Worm (Caenorhabditis elegans): ENCODE data around the gene ZK1307.8.

ZK1307.8 gene

ce11 chrII:9591071-9591470, 33.3 kb upstream of the ZK1307.8 start, which contains the start of the genes E02H1.1 and tag-124 (continued):
- TF ChIP-seq mef-2 (tag; optimal IDR thresholded peaks at IDR 0.05) (no peak), hlh-17 (GFP tag; optimal IDR thresholded peaks at IDR 0.05; ENCODE audit: borderline replicate concordance) (no peak), ceh-88 (GFP tag; IDR thresholded peaks at IDR 0.05) (peak; percentile 84), nhr-12 (tag; optimal IDR thresholded peaks at IDR 0.05) (no peak), nhr-85 (tag) (peak; percentile 97), irx-1 (tag; optimal IDR thresholded peaks at IDR 0.05) (peak; percentile 97), grh-1 (GFP tag; IDR thresholded peaks at IDR 0.05) (peak; percentile 76), nhr-71 (tag; optimal IDR thresholded peaks at IDR 0.05) (peak; percentile 93), efl-3 (GFP tag; optimal IDR thresholded peaks at IDR 0.05) (peak; percentile 70), hpl-2 (GFP tag; optimal IDR thresholded peaks at IDR 0.05) (no peak), pqm-1 (tag; optimal IDR thresholded peaks at IDR 0.05) (no peak), unc-130 (tag; optimal IDR thresholded peaks at IDR 0.05) (peak; percentile 56), aha-1 (tag; optimal IDR thresholded peaks at IDR 0.05) (no peak), nhr-77 (tag; optimal IDR thresholded peaks at IDR 0.05) (no peak), fos-1 (tag; optimal IDR thresholded peaks at IDR 0.05) (peak; percentile 61), fkh-10 (GFP tag; optimal IDR thresholded peaks at IDR 0.05) (no peak), nhr-28 (tag; optimal IDR thresholded peaks at IDR 0.05) (no peak), unc-30 (tag; optimal IDR thresholded peaks at IDR 0.05) (peak; percentile 7), ama-1 (optimal IDR thresholded peaks at IDR 0.05) (no peak), efl-1 (optimal IDR thresholded peaks at IDR 0.05) (peak; percentile 75 to 81), efl-1 (GFP tag; optimal IDR thresholded peaks at IDR 0.05 in 1 of 2) (peak; percentile 75 to 97), fkh-8 (tag; optimal IDR thresholded peaks at IDR 0.05) (peak; percentile 84), mep-1 (tag; optimal IDR thresholded peaks at IDR 0.05) (peak; percentile 78), unc-62 (GFP tag; optimal IDR thresholded peaks at IDR 0.05) (no peak), isw-1 (GFP tag; IDR thresholded peaks at IDR 0.05) (peak; percentile 77), elt-2 (tag; optimal IDR thresholded peaks at IDR 0.05) (peak; percentile 88), C16A3.4 (tag; optimal IDR thresholded peaks at IDR 0.05) (peak; percentile 23), lin-15B (tag; optimal IDR thresholded peaks at IDR 0.05) (peak; percentile 32), sox-4 (tag; optimal IDR thresholded peaks at IDR 0.05) (peak; percentile 95), blmp-1 (tag; optimal IDR thresholded peaks at IDR 0.05) (peak; percentile 50), lin-14 (GFP tag; optimal IDR thresholded peaks at IDR 0.05) (peak; percentile 86), skn-1 (tag; optimal IDR thresholded peaks at IDR 0.05) (peak; percentile 62), aly-2 (tag; optimal IDR thresholded peaks at IDR 0.05) (peak; percentile 57), ceh-8 (GFP tag; optimal IDR thresholded peaks at IDR 0.05) (peak; percentile 47), nhr-90 (tag; optimal IDR thresholded peaks at IDR 0.05; ENCODE audit: poor library complexity) (peak; percentile 94), swsn-7 (tag; optimal IDR thresholded peaks at IDR 0.05) (peak; percentile 91), lin-13 (GFP tag; optimal IDR thresholded peaks at IDR 0.05) (peak; percentile 16), nhr-20 (tag; optimal IDR thresholded peaks at IDR 0.05) (peak; percentile 94), ceh-90 (tag; optimal IDR thresholded peaks at IDR 0.05) (peak; percentile 96), dsc-1 (tag; optimal IDR thresholded peaks at IDR 0.05) (peak; percentile 96), unc-86 (tag; optimal IDR thresholded peaks at IDR 0.05) (peak; percentile 81), lir-3 (tag; optimal IDR thresholded peaks at IDR 0.05; ENCODE audit: poor library complexity) (peak; percentile 98), ceh-82 (tag; optimal IDR thresholded peaks at IDR 0.05) (peak; percentile 52 to 66 (median 65)), xbp-1 (tag; optimal IDR thresholded peaks at IDR 0.05) (peak; percentile 92), nhr-76 (tag; optimal IDR thresholded peaks at IDR 0.05) (no peak), ztf-4 (tag; optimal IDR thresholded peaks at IDR 0.05) (peak; percentile 79), unc-98 (GFP tag; IDR thresholded peaks at IDR 0.05) (peak; percentile 80), pag-3 (tag; optimal IDR thresholded peaks at IDR 0.05; ENCODE audit: borderline replicate concordance, insufficient read depth) (no peak)

Measured in whole organism, L1 larva.